Fruit fly (Drosophila melanogaster) whole organism, embryonic: Measurements from ENCODE around the gene CG14341.
A peak's percentile ranks its signal among the peaks of the same experiment; 100 is the strongest.

ENCODE experiments used
- Blimp-1 ChIP-seq: fragments of 200-800 bp; sonication (Bioruptor generic); optimal IDR thresholded peaks from 3 replicates; lab custom pipeline; 2018; ENCODE audit warnings: missing biosample characterization, missing genetic modification characterization, mild to moderate bottlenecking, moderate library complexity, missing genetic modification reagents
- CG10979 ChIP-seq: fragments of 200-800 bp; sonication (Bioruptor generic); optimal IDR thresholded peaks from 2 replicates; lab custom pipeline; 2018; ENCODE audit warnings: missing biosample characterization, mild to moderate bottlenecking, missing genetic modification characterization, moderate library complexity
- CG11456 ChIP-seq: fragments of 200-800 bp; sonication (Bioruptor generic); IDR thresholded peaks from 3 replicates; pipeline ENCODE4 v1.3.6; 2022; ENCODE audit warnings: missing biosample characterization, missing genetic modification characterization
- CG11504 ChIP-seq: fragments of 200-800 bp; sonication (Bioruptor generic); optimal IDR thresholded peaks from 3 replicates; lab custom pipeline; 2019; ENCODE audit warnings: missing biosample characterization, mild to moderate bottlenecking, missing genetic modification characterization, moderate library complexity
- CG14050 ChIP-seq: fragments of 200-800 bp; sonication (Bioruptor generic); IDR thresholded peaks from 3 replicates; pipeline ENCODE4 v1.3.6; 2022; ENCODE audit warnings: missing biosample characterization, missing genetic modification characterization
- CG1647 ChIP-seq: fragments of 200-800 bp; sonication (Bioruptor generic); optimal IDR thresholded peaks from 3 replicates; lab custom pipeline; 2016; ENCODE audit warnings: missing biosample characterization, missing genetic modification characterization
- CG17612 ChIP-seq: fragments of 200-800 bp; sonication (Bioruptor generic); IDR thresholded peaks from 2 replicates; pipeline ENCODE4 v1.3.6; 2022; ENCODE audit warnings: missing biosample characterization, missing genetic modification characterization
- CG18764 ChIP-seq: fragments of 200-800 bp; sonication (Bioruptor generic); optimal IDR thresholded peaks from 3 replicates; lab custom pipeline; 2016; ENCODE audit warnings: missing biosample characterization, missing genetic modification characterization
- CG2120 ChIP-seq: fragments of 200-800 bp; sonication (Bioruptor generic); optimal IDR thresholded peaks from 3 replicates; lab custom pipeline; 2016; ENCODE audit warnings: missing biosample characterization, missing genetic modification characterization
- CG2889 ChIP-seq: fragments of 200-800 bp; sonication (Bioruptor generic); IDR thresholded peaks from 3 replicates; pipeline ENCODE4 v1.3.6; 2022; ENCODE audit warnings: missing biosample characterization, missing genetic modification characterization
- CG34376 ChIP-seq: fragments of 200-800 bp; sonication (Bioruptor generic); optimal IDR thresholded peaks from 2 replicates; lab custom pipeline; 2018; ENCODE audit warnings: missing biosample characterization, mild to moderate bottlenecking, missing genetic modification characterization
- CG3995 ChIP-seq: fragments of 200-800 bp; sonication (Bioruptor generic); optimal IDR thresholded peaks from 3 replicates; lab custom pipeline; 2016; ENCODE audit warnings: missing biosample characterization, missing genetic modification characterization
- CG4328 ChIP-seq: fragments of 200-800 bp; sonication (Bioruptor generic); optimal IDR thresholded peaks from 3 replicates; lab custom pipeline; 2017; ENCODE audit warnings: missing biosample characterization, missing genetic modification reagents, missing genetic modification characterization
- CG4617 ChIP-seq: fragments of 200-800 bp; sonication (Bioruptor generic); optimal IDR thresholded peaks from 3 replicates; lab custom pipeline; 2016; ENCODE audit warnings: missing biosample characterization, missing genetic modification characterization, borderline replicate concordance
- CG4820 ChIP-seq: fragments of 200-800 bp; sonication (Bioruptor generic); optimal IDR thresholded peaks from 3 replicates; lab custom pipeline; 2016; ENCODE audit warnings: missing biosample characterization, missing genetic modification characterization
- CG7839 ChIP-seq: fragments of 200-800 bp; sonication (Bioruptor generic); optimal IDR thresholded peaks from 3 replicates; lab custom pipeline; 2018; ENCODE audit warnings: missing biosample characterization, mild to moderate bottlenecking, missing genetic modification characterization, moderate library complexity
- CG8281 ChIP-seq: fragments of 200-800 bp; sonication (Bioruptor generic); optimal IDR thresholded peaks from 2 replicates; lab custom pipeline; 2018; ENCODE audit warnings: missing biosample characterization, mild to moderate bottlenecking, missing genetic modification characterization, moderate library complexity
- CG8944 ChIP-seq: fragments of 200-800 bp; sonication (Bioruptor generic); optimal IDR thresholded peaks from 3 replicates; lab custom pipeline; 2016; ENCODE audit warnings: missing biosample characterization, missing genetic modification characterization
- CG9797 ChIP-seq: fragments of 200-800 bp; sonication (Bioruptor generic); optimal IDR thresholded peaks from 3 replicates; lab custom pipeline; 2018; ENCODE audit warnings: missing biosample characterization, mild to moderate bottlenecking, missing genetic modification characterization
- CrebB ChIP-seq: fragments of 200-800 bp; sonication (Bioruptor generic); optimal IDR thresholded peaks from 3 replicates; lab custom pipeline; 2018; ENCODE audit warnings: missing biosample characterization, mild to moderate bottlenecking, missing genetic modification characterization
- Dad ChIP-seq: fragments of 200-800 bp; sonication (Bioruptor generic); optimal IDR thresholded peaks from 3 replicates; lab custom pipeline; 2016; ENCODE audit warnings: missing biosample characterization, missing genetic modification characterization
- Dip2 ChIP-seq: fragments of 200-800 bp; sonication (Bioruptor generic); IDR thresholded peaks from 2 replicates; pipeline ENCODE4 v1.3.6; 2022; ENCODE audit warnings: missing biosample characterization, missing genetic modification characterization
- Dip3 ChIP-seq: fragments of 200-800 bp; sonication (Bioruptor generic); optimal IDR thresholded peaks from 3 replicates; lab custom pipeline; 2016; ENCODE audit warnings: missing biosample characterization, missing genetic modification characterization
- Dref ChIP-seq: fragments of 200-800 bp; sonication (Bioruptor generic); IDR thresholded peaks from 2 replicates; pipeline ENCODE4 v1.3.6; 2022; ENCODE audit warnings: missing biosample characterization, missing genetic modification characterization
- HLH54F ChIP-seq: fragments of 200-800 bp; sonication (Bioruptor generic); optimal IDR thresholded peaks from 3 replicates; lab custom pipeline; 2016; ENCODE audit warnings: missing biosample characterization, missing genetic modification characterization
- HmgD ChIP-seq: fragments of 200-800 bp; sonication (Bioruptor generic); optimal IDR thresholded peaks from 3 replicates; lab custom pipeline; 2016; ENCODE audit warnings: missing biosample characterization, missing genetic modification characterization
- Med ChIP-seq: fragments of 200-800 bp; sonication (Bioruptor generic); peaks from one replicate; lab custom pipeline; 2016; ENCODE audit warnings: missing biosample characterization, missing genetic modification characterization, mild to moderate bottlenecking, inconsistent platforms, moderate library complexity
- NC2β ChIP-seq: fragments of 200-800 bp; sonication (Bioruptor generic); optimal IDR thresholded peaks from 2 replicates; lab custom pipeline; 2016; ENCODE audit warnings: missing biosample characterization, missing genetic modification characterization
- Optix ChIP-seq: fragments of 200-800 bp; sonication (Bioruptor generic); IDR thresholded peaks from 3 replicates; pipeline ENCODE4 v1.3.6; 2022; ENCODE audit warnings: missing biosample characterization, missing genetic modification characterization
- Ptx1 ChIP-seq: fragments of 200-800 bp; sonication (Bioruptor generic); IDR thresholded peaks from 2 replicates; pipeline ENCODE4 v1.3.6; 2022; ENCODE audit warnings: missing biosample characterization, missing genetic modification characterization
- Sox100B ChIP-seq: fragments of 200-800 bp; sonication (Bioruptor generic); optimal IDR thresholded peaks from 3 replicates; lab custom pipeline; 2018; ENCODE audit warnings: missing biosample characterization, mild to moderate bottlenecking, missing genetic modification characterization
- Sox102F ChIP-seq: fragments of 200-800 bp; sonication (Bioruptor generic); optimal IDR thresholded peaks from 2 replicates; lab custom pipeline; 2018; ENCODE audit warnings: missing biosample characterization, mild to moderate bottlenecking, missing genetic modification characterization, moderate library complexity
- Tbp ChIP-seq: fragments of >200 bp; optimal IDR thresholded peaks from 2 replicates; lab custom pipeline; 2018; ENCODE audit warnings: missing biosample characterization, missing genetic modification characterization
- Xbp1 ChIP-seq: fragments of 200-800 bp; sonication (Bioruptor generic); optimal IDR thresholded peaks from 3 replicates; lab custom pipeline; 2016; ENCODE audit warnings: missing biosample characterization, mild to moderate bottlenecking, missing genetic modification characterization
- ase ChIP-seq: fragments of 200-800 bp; sonication (Bioruptor generic); IDR thresholded peaks from 3 replicates; pipeline ENCODE4 v1.3.6; 2022; ENCODE audit warnings: missing biosample characterization, missing genetic modification characterization
- cato ChIP-seq: fragments of 200-800 bp; sonication (Bioruptor generic); optimal IDR thresholded peaks from 2 replicates; lab custom pipeline; 2016; ENCODE audit warnings: missing biosample characterization, missing genetic modification characterization, borderline replicate concordance
- ci ChIP-seq: fragments of 200-800 bp; sonication (Bioruptor generic); IDR thresholded peaks from 3 replicates; pipeline ENCODE4 v1.3.6; 2022; ENCODE audit warnings: missing biosample characterization, missing genetic modification characterization
- danr ChIP-seq: fragments of 200-800 bp; sonication (Bioruptor generic); IDR thresholded peaks from 2 replicates; pipeline ENCODE4 v1.3.6; 2022; ENCODE audit warnings: missing biosample characterization, missing genetic modification characterization
- dysf ChIP-seq: fragments of 200-800 bp; sonication (Bioruptor generic); IDR thresholded peaks from 3 replicates; pipeline ENCODE4 v1.3.6; 2022; ENCODE audit warnings: missing biosample characterization, missing genetic modification characterization
- fd64A ChIP-seq: fragments of 200-800 bp; sonication (Bioruptor generic); optimal IDR thresholded peaks from 3 replicates; lab custom pipeline; 2018; ENCODE audit warnings: missing biosample characterization, mild to moderate bottlenecking, missing genetic modification characterization
- gsb ChIP-seq: fragments of 200-800 bp; sonication (Bioruptor generic); IDR thresholded peaks from 2 replicates; pipeline ENCODE4 v1.3.6; 2022; ENCODE audit warnings: missing biosample characterization, missing genetic modification characterization
- kah ChIP-seq: fragments of 200-800 bp; sonication (Bioruptor generic); optimal IDR thresholded peaks from 2 replicates; lab custom pipeline; 2018; ENCODE audit warnings: missing biosample characterization, mild to moderate bottlenecking, missing genetic modification characterization
- nerfin-1 ChIP-seq: fragments of 200-800 bp; sonication (Bioruptor generic); optimal IDR thresholded peaks from 3 replicates; lab custom pipeline; 2019; ENCODE audit warnings: missing biosample characterization, mild to moderate bottlenecking, missing genetic modification characterization, moderate library complexity
- org-1 ChIP-seq: fragments of 200-800 bp; sonication (Bioruptor generic); optimal IDR thresholded peaks from 2 replicates; lab custom pipeline; 2017; ENCODE audit warnings: missing biosample characterization, missing genetic modification characterization
- pum ChIP-seq: fragments of 200-800 bp; sonication (Bioruptor generic); optimal IDR thresholded peaks from 2 replicates; lab custom pipeline; 2016; ENCODE audit warnings: missing biosample characterization, missing genetic modification characterization
- repo ChIP-seq: fragments of 200-800 bp; sonication (Bioruptor generic); optimal IDR thresholded peaks from 2 replicates; lab custom pipeline; 2016; ENCODE audit warnings: missing biosample characterization, missing genetic modification characterization
- sens ChIP-seq: fragments of 200-800 bp; sonication (Bioruptor generic); peaks from one replicate; lab custom pipeline; 2016; ENCODE audit warnings: missing biosample characterization, missing genetic modification characterization
- tap ChIP-seq: fragments of 200-800 bp; optimal IDR thresholded peaks from 3 replicates; lab custom pipeline; 2019; ENCODE audit warnings: missing biosample characterization, mild to moderate bottlenecking, missing genetic modification characterization, moderate library complexity
- tio ChIP-seq: fragments of 200-800 bp; sonication (Bioruptor generic); optimal IDR thresholded peaks from 2 replicates; lab custom pipeline; 2017; ENCODE audit warnings: missing biosample characterization, missing genetic modification characterization, inconsistent platforms
- vnd ChIP-seq: fragments of 200-800 bp; sonication (Bioruptor generic); IDR thresholded peaks from 3 replicates; pipeline ENCODE4 v1.3.6; 2022; ENCODE audit warnings: missing biosample characterization, missing genetic modification characterization; ENCODE audit not compliant: partially characterized antibody
- vvl ChIP-seq: fragments of 200-800 bp; sonication (Bioruptor generic); IDR thresholded peaks from 2 replicates; pipeline ENCODE4 v1.3.6; 2022; ENCODE audit warnings: missing biosample characterization, missing genetic modification characterization
- zen2 ChIP-seq: fragments of 200-800 bp; sonication (Bioruptor generic); IDR thresholded peaks from 3 replicates; pipeline ENCODE4 v1.3.6; 2022; ENCODE audit warnings: missing biosample characterization, missing genetic modification characterization; ENCODE audit not compliant: partially characterized antibody

Gene CG14341

dm6 chr2L:1207432-1207831 is 41.1 kb downstream of the CG14341 start (continued):
- no peak for TF ChIP-seq gsb (GFP tag; lab: Robert Waterston, UW)
- TF ChIP-seq Med (GFP tag; lab: Kevin White, UChicago), result peak; percentile 82
- TF ChIP-seq CG4617 (GFP tag; lab: Kevin White, UChicago), result no peak
- TF ChIP-seq CG34376 (GFP tag; lab: Kevin White, UChicago), result no peak
- peak; percentile 80 for TF ChIP-seq CG2120 (GFP tag; lab: Kevin White, UChicago)
- TF ChIP-seq CG3995 (GFP tag; lab: Kevin White, UChicago), result no peak
- TF ChIP-seq vvl, result peak; percentile 74
- TF ChIP-seq Optix (GFP tag; lab: Robert Waterston, UW), result peak; percentile 54; the same call in 1 of the 3 replicates
- peak; percentile 27 for TF ChIP-seq CG8944 (GFP tag; lab: Kevin White, UChicago)
- peak; percentile 66 for TF ChIP-seq Sox102F (GFP tag; lab: Kevin White, UChicago)
- TF ChIP-seq nerfin-1 (tag; lab: Kevin White, UChicago), result no peak
- TF ChIP-seq CrebB (tag; lab: Kevin White, UChicago), result peak; percentile 54
- TF ChIP-seq CG8281 (tag; lab: Kevin White, UChicago), result no peak
- peak; percentile 58; the same call in 2 of the 3 replicates for TF ChIP-seq CG14050 (GFP tag; lab: Robert Waterston, UW)
- TF ChIP-seq pum, result no peak
- peak; percentile 24 for TF ChIP-seq Dip3 (GFP tag; lab: Kevin White, UChicago)
- no peak for TF ChIP-seq repo (GFP tag; lab: Kevin White, UChicago)
- peak; percentile 39 for TF ChIP-seq tio
- peak; percentile 67 for TF ChIP-seq Xbp1 (GFP tag; lab: Kevin White, UChicago)
- no peak for TF ChIP-seq CG4820 (GFP tag; lab: Kevin White, UChicago)
- TF ChIP-seq NC2β (GFP tag; lab: Kevin White, UChicago), result no peak
- no peak for TF ChIP-seq zen2
- no peak for TF ChIP-seq CG4328 (GFP tag; lab: Kevin White, UChicago)
- TF ChIP-seq cato (GFP tag; lab: Kevin White, UChicago), result no peak
- TF ChIP-seq sens (GFP tag; lab: Kevin White, UChicago), result peak; percentile 23
- peak; percentile 63 for TF ChIP-seq Ptx1 (GFP tag; lab: Robert Waterston, UW)
- no peak for TF ChIP-seq CG1647 (GFP tag; lab: Kevin White, UChicago)
- peak; percentile 49; the same call in 2 of the 3 replicates for TF ChIP-seq ase
- TF ChIP-seq CG2889 (GFP tag; lab: Robert Waterston, UW), result peak; percentile 57; the same call in 1 of the 3 replicates
- peak; percentile 61 for TF ChIP-seq CG11504 (tag; lab: Kevin White, UChicago)
- TF ChIP-seq fd64A, result no peak
- TF ChIP-seq CG7839 (tag; lab: Kevin White, UChicago), result peak; percentile 64
- peak; percentile 54 for TF ChIP-seq org-1
- peak; percentile 30 for TF ChIP-seq Blimp-1 (GFP tag; lab: Kevin White, UChicago)
- TF ChIP-seq Dip2, result peak; percentile 24; the same call in 1 of the 2 replicates
- no peak for TF ChIP-seq Tbp (GFP tag; lab: Kevin White, UChicago)
- TF ChIP-seq ci (GFP tag; lab: Robert Waterston, UW), result peak; percentile 81
- TF ChIP-seq CG18764, result no peak
- TF ChIP-seq Dad, result peak; percentile 10
- TF ChIP-seq CG11456 (GFP tag; lab: Robert Waterston, UW), result peak; percentile 63; the same call in 2 of the 3 replicates
- TF ChIP-seq Dref (GFP tag; lab: Robert Waterston, UW), result no peak
- TF ChIP-seq CG9797 (GFP tag; lab: Kevin White, UChicago), result no peak
- TF ChIP-seq HLH54F, result no peak
- TF ChIP-seq dysf (GFP tag; lab: Robert Waterston, UW), result peak; percentile 73
- TF ChIP-seq HmgD (GFP tag; lab: Kevin White, UChicago), result no peak
- TF ChIP-seq CG10979 (tag; lab: Kevin White, UChicago), result no peak
- peak; percentile 28 for TF ChIP-seq tap (tag; lab: Kevin White, UChicago)
- peak; percentile 33 for TF ChIP-seq Sox100B
- no peak for TF ChIP-seq danr
- TF ChIP-seq CG17612, result 0 out of 2 replicates have a peak, but pooled peaks have one; percentile 44
- no peak for TF ChIP-seq vnd (GFP tag; lab: Robert Waterston, UW)
- TF ChIP-seq kah (GFP tag; lab: Kevin White, UChicago), result no peak
